Worm (Caenorhabditis elegans) whole organism, late embryonic: ENCODE data around the gene old-2.

Experiments
- ceh-6 ChIP-seq: fragments of 200-800 bp; sonication (Bioruptor generic); optimal IDR thresholded peaks from 2 replicates; lab custom pipeline; 2018; ENCODE audit warnings: mild to moderate bottlenecking, missing genetic modification characterization, missing compliant biosample characterization
- dmd-4 ChIP-seq: sonication (generic microtip); optimal IDR thresholded peaks from 2 replicates; lab custom pipeline; 2016; ENCODE audit warnings: borderline replicate concordance, missing genetic modification characterization, missing compliant biosample characterization
- elt-2 ChIP-seq: sonication (generic microtip); optimal IDR thresholded peaks from 2 replicates; lab custom pipeline; 2016; ENCODE audit warnings: missing genetic modification reagents, missing genetic modification characterization, missing compliant biosample characterization
- fkh-10 ChIP-seq: fragments of 150-350 bp; optimal IDR thresholded peaks from 2 replicates; lab custom pipeline; 2014; ENCODE audit warnings: missing biosample characterization, missing genetic modification reagents, missing genetic modification characterization
- lim-6 ChIP-seq: sonication (generic microtip); optimal IDR thresholded peaks from 2 replicates; lab custom pipeline; 2016; ENCODE audit warnings: missing genetic modification characterization, missing compliant biosample characterization
- pha-4 ChIP-seq: fragments of 150-350 bp; optimal IDR thresholded peaks from 2 replicates; lab custom pipeline; 2018; ENCODE audit warnings: missing biosample characterization, missing genetic modification reagents, missing genetic modification characterization
- ref-2 ChIP-seq: sonication (generic microtip); optimal IDR thresholded peaks from 2 replicates; lab custom pipeline; 2016; ENCODE audit warnings: missing genetic modification characterization, missing compliant biosample characterization
- tbx-2 ChIP-seq: sonication (generic microtip); optimal IDR thresholded peaks from 2 replicates; lab custom pipeline; 2016; ENCODE audit warnings: missing genetic modification characterization, missing compliant biosample characterization
- unc-3 ChIP-seq, 2 experiments: fragments of 200-800 bp in 1 of 2; sonication (Bioruptor generic) in 1 of 2; sonication (generic microtip) in 1 of 2; conservative IDR thresholded peaks in 1 of 2; optimal IDR thresholded peaks in 1 of 2; 2 replicates each; pipeline versions ENCODE4 v1.3.6 to Lab custom; 2016 to 2022; ENCODE audit warnings: missing compliant biosample characterization in 2 of 2, missing genetic modification characterization in 2 of 2, missing genetic modification reagents in 1 of 2

- TF ChIP-seq pha-4 (no peak), dmd-4 (tag; lab: Kevin White, UChicago) (no peak), unc-3 (GFP tag; conservative IDR thresholded peaks at IDR 0.05; lab: Robert Waterston, UW) (no peak), unc-3 (tag; optimal IDR thresholded peaks at IDR 0.05; lab: Kevin White, UChicago) (no peak), elt-2 (no peak), ref-2 (tag; lab: Kevin White, UChicago) (no peak), ceh-6 (GFP tag; lab: Kevin White, UChicago) (no peak), tbx-2 (tag; lab: Kevin White, UChicago) (no peak), lim-6 (tag; lab: Kevin White, UChicago) (no peak), fkh-10 (no peak)
Measured at ce11 chrII:9834921-9835320, 14.5 kb downstream of the old-2 start, which contains the start of gene arrd-5.
